Worm (Caenorhabditis elegans) whole organism, L3 larva: ENCODE measurements around the gene H37A05.2.

ENCODE experiments used
- R02D3.7 ChIP-seq: fragments of 150-350 bp; optimal IDR thresholded peaks from 2 replicates; lab custom pipeline; 2014; ENCODE audit warnings: missing biosample characterization, missing genetic modification characterization
- ZK546.5 ChIP-seq: sonication (generic microtip); optimal IDR thresholded peaks from 2 replicates; lab custom pipeline; 2017; ENCODE audit warnings: missing biosample characterization, missing genetic modification characterization
- ceh-28 ChIP-seq: fragments of 150-350 bp; optimal IDR thresholded peaks from 2 replicates; lab custom pipeline; 2014; ENCODE audit warnings: missing biosample characterization, missing genetic modification reagents, missing genetic modification characterization
- ceh-82 ChIP-seq: fragments of 150-350 bp; optimal IDR thresholded peaks from 2 replicates; lab custom pipeline; 2014; ENCODE audit warnings: missing biosample characterization, missing genetic modification characterization
- ceh-9 ChIP-seq: sonication (generic microtip); optimal IDR thresholded peaks from 2 replicates; lab custom pipeline; 2018; ENCODE audit warnings: missing biosample characterization, missing genetic modification characterization
- egl-5 ChIP-seq: fragments of 150-350 bp; optimal IDR thresholded peaks from 2 replicates; lab custom pipeline; 2017; ENCODE audit warnings: missing biosample characterization, missing genetic modification reagents, missing genetic modification characterization, inconsistent platforms
- elt-1 ChIP-seq: fragments of 150-350 bp; optimal IDR thresholded peaks from 2 replicates; lab custom pipeline; 2014; ENCODE audit warnings: missing biosample characterization, missing genetic modification characterization
- elt-2 ChIP-seq: sonication (generic microtip); optimal IDR thresholded peaks from 2 replicates; lab custom pipeline; 2016; ENCODE audit warnings: missing genetic modification reagents, mild to moderate bottlenecking, missing genetic modification characterization, missing compliant biosample characterization
- eor-1 ChIP-seq, 2 experiments: fragments of 150-350 bp; optimal IDR thresholded peaks; 2 replicates each; lab custom pipeline; 2014 to 2018; ENCODE audit warnings: missing biosample characterization in 2 of 2, missing genetic modification characterization in 2 of 2
- fkh-10 ChIP-seq: sonication (generic microtip); optimal IDR thresholded peaks from 2 replicates; lab custom pipeline; 2017; ENCODE audit warnings: missing biosample characterization, missing genetic modification reagents, missing genetic modification characterization
- fkh-2 ChIP-seq: fragments of 150-350 bp; optimal IDR thresholded peaks from 2 replicates; lab custom pipeline; 2014; ENCODE audit warnings: missing biosample characterization, missing genetic modification reagents, missing genetic modification characterization
- fos-1 ChIP-seq: fragments of 150-350 bp; optimal IDR thresholded peaks from 2 replicates; lab custom pipeline; 2014; ENCODE audit warnings: missing biosample characterization, missing genetic modification characterization
- jun-1 ChIP-seq: fragments of 150-350 bp; optimal IDR thresholded peaks from 2 replicates; lab custom pipeline; 2014; ENCODE audit warnings: missing biosample characterization, missing genetic modification reagents, missing genetic modification characterization
- mdl-1 ChIP-seq: fragments of 150-350 bp; optimal IDR thresholded peaks from 2 replicates; lab custom pipeline; 2014; ENCODE audit warnings: missing biosample characterization, missing genetic modification characterization
- mml-1 ChIP-seq: fragments of 150-350 bp; sonication (generic microtip); optimal IDR thresholded peaks from 3 replicates; lab custom pipeline; 2014; ENCODE audit warnings: missing biosample characterization, missing genetic modification characterization
- nfya-1 ChIP-seq: sonication (generic microtip); optimal IDR thresholded peaks from 2 replicates; lab custom pipeline; 2017; ENCODE audit warnings: missing genetic modification characterization, mild to moderate bottlenecking, missing compliant biosample characterization, antibody characterized with exemption, moderate library complexity; ENCODE audit not compliant: insufficient read depth
- nhr-11 ChIP-seq: fragments of 150-350 bp; optimal IDR thresholded peaks from 2 replicates; lab custom pipeline; 2014; ENCODE audit warnings: missing biosample characterization, missing genetic modification characterization
- nhr-12 ChIP-seq: fragments of 150-350 bp; optimal IDR thresholded peaks from 2 replicates; lab custom pipeline; 2014; ENCODE audit warnings: missing biosample characterization, missing genetic modification characterization
- nhr-23 ChIP-seq: fragments of 150-350 bp; optimal IDR thresholded peaks from 2 replicates; lab custom pipeline; 2014; ENCODE audit warnings: missing biosample characterization, missing genetic modification reagents, missing genetic modification characterization
- nhr-25 ChIP-seq: sonication (generic microtip); optimal IDR thresholded peaks from 2 replicates; lab custom pipeline; 2017; ENCODE audit warnings: missing biosample characterization, missing genetic modification characterization
- nhr-28 ChIP-seq: fragments of 150-350 bp; optimal IDR thresholded peaks from 2 replicates; lab custom pipeline; 2014; ENCODE audit warnings: missing biosample characterization, missing genetic modification characterization
- nhr-43 ChIP-seq: sonication (generic microtip); optimal IDR thresholded peaks from 2 replicates; lab custom pipeline; 2016; ENCODE audit warnings: mild to moderate bottlenecking, missing genetic modification characterization, missing compliant biosample characterization; ENCODE audit not compliant: poor library complexity, severe bottlenecking
- nhr-67 ChIP-seq: fragments of 150-350 bp; optimal IDR thresholded peaks from 2 replicates; lab custom pipeline; 2014; ENCODE audit warnings: missing biosample characterization, missing genetic modification characterization
- nhr-76 ChIP-seq: fragments of 150-350 bp; sonication (generic microtip); optimal IDR thresholded peaks from 5 replicates; lab custom pipeline; 2014; ENCODE audit warnings: missing biosample characterization, missing genetic modification characterization
- nhr-77 ChIP-seq: fragments of 150-350 bp; optimal IDR thresholded peaks from 2 replicates; lab custom pipeline; 2014; ENCODE audit warnings: missing biosample characterization, missing genetic modification characterization
- pha-4 ChIP-seq: fragments of 150-350 bp; optimal IDR thresholded peaks from 2 replicates; lab custom pipeline; 2014; ENCODE audit warnings: missing biosample characterization, missing genetic modification reagents, missing genetic modification characterization
- sea-2 ChIP-seq: fragments of 150-350 bp; sonication (generic microtip); optimal IDR thresholded peaks from 4 replicates; lab custom pipeline; 2014; ENCODE audit warnings: missing biosample characterization, missing genetic modification reagents, missing genetic modification characterization
- skn-1 ChIP-seq: fragments of 150-350 bp; optimal IDR thresholded peaks from 2 replicates; lab custom pipeline; 2014; ENCODE audit warnings: missing biosample characterization, missing genetic modification characterization
- snpc-4 ChIP-seq: fragments of 150-350 bp; optimal IDR thresholded peaks from 2 replicates; lab custom pipeline; 2014; ENCODE audit warnings: missing biosample characterization, missing genetic modification characterization
- unc-62 ChIP-seq: fragments of 150-350 bp; sonication (generic microtip); optimal IDR thresholded peaks from 4 replicates; lab custom pipeline; 2014; ENCODE audit warnings: missing biosample characterization, missing genetic modification reagents, missing genetic modification characterization
- ztf-11 ChIP-seq: fragments of 150-350 bp; optimal IDR thresholded peaks from 2 replicates; lab custom pipeline; 2014; ENCODE audit warnings: missing biosample characterization, missing genetic modification characterization
- ztf-4 ChIP-seq: fragments of 150-350 bp; optimal IDR thresholded peaks from 2 replicates; lab custom pipeline; 2014; ENCODE audit warnings: missing biosample characterization, missing genetic modification characterization

H37A05.2 gene

ce11 chrV:13647617-13648016, 13.6 kb upstream of the H37A05.2 start:
- no peak for TF ChIP-seq fkh-2
- no peak for TF ChIP-seq nhr-77 (tag; lab: Kevin White, UChicago)
- no peak for TF ChIP-seq nhr-28 (tag; lab: Kevin White, UChicago)
- no peak for TF ChIP-seq skn-1 (tag; lab: Kevin White, UChicago)
- no peak for TF ChIP-seq pha-4
- TF ChIP-seq nfya-1 (tag; lab: Kevin White, UChicago) = no peak
- TF ChIP-seq nhr-23 (tag; lab: Kevin White, UChicago) = no peak
- no peak for TF ChIP-seq nhr-25
- TF ChIP-seq mdl-1 (tag; lab: Kevin White, UChicago) = no peak
- TF ChIP-seq, all 47 proteins: peak for 0

- TF ChIP-seq ceh-28 (no peak), mml-1 (tag; lab: Kevin White, UChicago) (no peak), fkh-10 (GFP tag; lab: Kevin White, UChicago) (no peak), nhr-76 (no peak), nhr-43 (tag; lab: Kevin White, UChicago) (no peak), fos-1 (tag; lab: Kevin White, UChicago) (no peak), ztf-4 (tag; lab: Kevin White, UChicago) (no peak), ztf-11 (tag; lab: Kevin White, UChicago) (no peak), elt-2 (tag; lab: Kevin White, UChicago) (no peak), elt-1 (tag; lab: Kevin White, UChicago) (no peak), ceh-82 (tag; lab: Kevin White, UChicago) (no peak)
Observed at ce11 chrV:13647185-13647584, 13.1 kb upstream of the H37A05.2 start.

ce11 chrV:13645848-13646578, 12.0 kb upstream of the H37A05.2 start:
- TF ChIP-seq nhr-67 (tag; lab: Kevin White, UChicago) (no peak), nhr-12 (no peak), eor-1 (tag; optimal IDR thresholded peaks at IDR 0.05; lab: Kevin White, UChicago) (no peak), ceh-28 (no peak), skn-1 (tag; lab: Kevin White, UChicago) (no peak), egl-5 (no peak), pha-4 (no peak), elt-1 (tag; lab: Kevin White, UChicago) (no peak), jun-1 (tag; lab: Kevin White, UChicago) (no peak), ceh-9 (tag; lab: Kevin White, UChicago) (no peak), elt-2 (tag; lab: Kevin White, UChicago) (no peak), ZK546.5 (tag; lab: Kevin White, UChicago) (no peak)

- TF ChIP-seq unc-62 (GFP tag; lab: Kevin White, UChicago) (no peak), elt-2 (tag; lab: Kevin White, UChicago) (peak; percentile 89), R02D3.7 (no peak), sea-2 (GFP tag; lab: Kevin White, UChicago) (no peak), pha-4 (peak; percentile 3), jun-1 (tag; lab: Kevin White, UChicago) (peak; percentile 22), nhr-11 (tag; lab: Kevin White, UChicago) (no peak), nhr-67 (tag; lab: Kevin White, UChicago) (no peak)
Observed at ce11 chrV:13638040-13638439, 4.0 kb upstream of the H37A05.2 start.

ce11 chrV:13636411-13636810, 2.4 kb upstream of the H37A05.2 start:
- no peak for TF ChIP-seq ZK546.5 (tag; lab: Kevin White, UChicago)
- peak; percentile 8 for TF ChIP-seq elt-1 (tag; lab: Kevin White, UChicago)
- no peak for TF ChIP-seq ztf-4 (tag; lab: Kevin White, UChicago)
- TF ChIP-seq snpc-4 (tag; lab: Kevin White, UChicago) = no peak
- TF ChIP-seq nhr-23 (tag; lab: Kevin White, UChicago) = peak; percentile 21
